Worm (Caenorhabditis elegans) whole organism, young adult: ENCODE results near the gene col-165.

ENCODE experiments used
- C06A6.2 ChIP-seq: fragments of 200-800 bp; sonication (Bioruptor generic); conservative IDR thresholded peaks from 2 replicates; pipeline ENCODE4 v1.3.6; 2022; ENCODE audit warnings: missing genetic modification characterization, missing compliant biosample characterization
- D2030.7 ChIP-seq: fragments of 200-800 bp; sonication (Bioruptor generic); IDR thresholded peaks from 2 replicates; pipeline ENCODE4 v1.3.6; 2022; ENCODE audit warnings: missing genetic modification reagents, missing genetic modification characterization, missing compliant biosample characterization
- F22D6.2 ChIP-seq: sonication (generic microtip); optimal IDR thresholded peaks from 2 replicates; lab custom pipeline; 2016; ENCODE audit warnings: mild to moderate bottlenecking, missing genetic modification characterization, missing compliant biosample characterization
- Y79H2A.3 ChIP-seq: fragments of 200-800 bp; sonication (Bioruptor generic); conservative IDR thresholded peaks from 2 replicates; pipeline ENCODE4 v1.3.6; 2022; ENCODE audit warnings: missing genetic modification reagents, missing genetic modification characterization, missing compliant biosample characterization
- dpl-1 ChIP-seq: fragments of 150-350 bp; optimal IDR thresholded peaks from 2 replicates; lab custom pipeline; 2014; ENCODE audit warnings: missing biosample characterization, missing genetic modification reagents, missing genetic modification characterization
- nhr-120 ChIP-seq: fragments of 200-800 bp; sonication (Bioruptor generic); IDR thresholded peaks from 2 replicates; pipeline ENCODE4 v1.3.6; 2022; ENCODE audit warnings: missing genetic modification characterization, missing compliant biosample characterization
- pha-4 ChIP-seq: fragments of 150-350 bp; sonication (generic microtip); optimal IDR thresholded peaks from 2 replicates; lab custom pipeline; 2014; ENCODE audit warnings: missing biosample characterization, missing genetic modification reagents, missing genetic modification characterization
- unc-62 ChIP-seq: fragments of 150-350 bp; optimal IDR thresholded peaks from 2 replicates; lab custom pipeline; 2014; ENCODE audit warnings: missing biosample characterization, missing genetic modification reagents, missing genetic modification characterization

ce11 chrX:4364877-4365276 is 11.5 kb downstream of the col-165 start, which contains the start of gene F14H12.8:
- TF ChIP-seq Y79H2A.3 (no peak), D2030.7 (GFP tag; lab: Robert Waterston, UW) (no peak), nhr-120 (no peak), unc-62 (no peak), dpl-1 (GFP tag; lab: Kevin White, UChicago) (no peak), C06A6.2 (no peak), F22D6.2 (tag; lab: Kevin White, UChicago) (no peak), pha-4 (no peak)
